Worm (Caenorhabditis elegans) whole organism, mixed stage, embryonic: ENCODE results near the gene umps-1.

Experiments
- blmp-1 ChIP-seq: fragments of 150-350 bp; optimal IDR thresholded peaks from 2 replicates; lab custom pipeline; 2014; ENCODE audit warnings: missing biosample characterization, missing genetic modification characterization
- ceh-43 ChIP-seq: fragments of 200-800 bp; sonication (Bioruptor generic); optimal IDR thresholded peaks from 2 replicates; lab custom pipeline; 2018; ENCODE audit warnings: mild to moderate bottlenecking, missing genetic modification characterization, moderate library complexity, missing compliant biosample characterization
- ceh-83 ChIP-seq: fragments of 200-800 bp; sonication (Bioruptor generic); optimal IDR thresholded peaks from 2 replicates; lab custom pipeline; 2018; ENCODE audit warnings: mild to moderate bottlenecking, missing genetic modification characterization, missing compliant biosample characterization
- ces-1 ChIP-seq: fragments of 150-350 bp; optimal IDR thresholded peaks from 2 replicates; lab custom pipeline; 2014; ENCODE audit warnings: missing biosample characterization, missing genetic modification reagents, missing genetic modification characterization
- elt-1 ChIP-seq: sonication (generic microtip); optimal IDR thresholded peaks from 2 replicates; lab custom pipeline; 2017; ENCODE audit warnings: missing genetic modification characterization, mild to moderate bottlenecking, missing compliant biosample characterization, antibody characterized with exemption, moderate library complexity, borderline replicate concordance; ENCODE audit not compliant: insufficient read depth
- lin-13 ChIP-seq: fragments of 150-350 bp; optimal IDR thresholded peaks from 2 replicates; lab custom pipeline; 2014; ENCODE audit warnings: missing biosample characterization, missing genetic modification characterization
- lsy-2 ChIP-seq: fragments of 150-350 bp; optimal IDR thresholded peaks from 2 replicates; lab custom pipeline; 2014; ENCODE audit warnings: missing biosample characterization, missing genetic modification characterization
- mab-5 ChIP-seq: fragments of 150-350 bp; optimal IDR thresholded peaks from 2 replicates; lab custom pipeline; 2014; ENCODE audit warnings: missing biosample characterization, missing genetic modification characterization
- nhr-237 ChIP-seq: fragments of 150-350 bp; optimal IDR thresholded peaks from 2 replicates; lab custom pipeline; 2014; ENCODE audit warnings: missing biosample characterization, missing genetic modification characterization
- snpc-4 ChIP-seq: fragments of 150-350 bp; optimal IDR thresholded peaks from 2 replicates; lab custom pipeline; 2014; ENCODE audit warnings: missing biosample characterization, missing genetic modification characterization
- sptf-1 ChIP-seq: sonication (generic microtip); optimal IDR thresholded peaks from 2 replicates; lab custom pipeline; 2017; ENCODE audit warnings: mild to moderate bottlenecking, missing genetic modification characterization, moderate library complexity, missing compliant biosample characterization
- unc-120 ChIP-seq: sonication (generic microtip); optimal IDR thresholded peaks from 2 replicates; lab custom pipeline; 2017; ENCODE audit warnings: missing genetic modification characterization, missing compliant biosample characterization; ENCODE audit not compliant: poor library complexity, severe bottlenecking
- unc-39 ChIP-seq: fragments of 150-350 bp; optimal IDR thresholded peaks from 2 replicates; lab custom pipeline; 2014; ENCODE audit warnings: missing biosample characterization, missing genetic modification characterization
- ztf-11 ChIP-seq: fragments of 150-350 bp; optimal IDR thresholded peaks from 2 replicates; lab custom pipeline; 2014; ENCODE audit warnings: missing biosample characterization, missing genetic modification characterization

ce11 chrIII:10396891-10397502 lies 39.5 kb upstream of the umps-1 start:
- TF ChIP-seq lin-13 (tag; lab: Kevin White, UChicago) (no peak), unc-120 (tag; lab: Kevin White, UChicago) (no peak), ces-1 (GFP tag; lab: Kevin White, UChicago) (peak; percentile 63), snpc-4 (tag; lab: Kevin White, UChicago) (no peak), ztf-11 (tag; lab: Kevin White, UChicago) (no peak), ceh-83 (no peak), nhr-237 (tag; lab: Kevin White, UChicago) (no peak), unc-39 (no peak), ceh-43 (GFP tag; lab: Kevin White, UChicago) (no peak), lsy-2 (tag; lab: Kevin White, UChicago) (no peak), elt-1 (tag; lab: Kevin White, UChicago) (no peak), sptf-1 (tag; lab: Kevin White, UChicago) (no peak), mab-5 (no peak), blmp-1 (tag; lab: Kevin White, UChicago) (no peak)
